Worm (Caenorhabditis elegans): ENCODE measurements around the gene F56D2.5.

DNA sequence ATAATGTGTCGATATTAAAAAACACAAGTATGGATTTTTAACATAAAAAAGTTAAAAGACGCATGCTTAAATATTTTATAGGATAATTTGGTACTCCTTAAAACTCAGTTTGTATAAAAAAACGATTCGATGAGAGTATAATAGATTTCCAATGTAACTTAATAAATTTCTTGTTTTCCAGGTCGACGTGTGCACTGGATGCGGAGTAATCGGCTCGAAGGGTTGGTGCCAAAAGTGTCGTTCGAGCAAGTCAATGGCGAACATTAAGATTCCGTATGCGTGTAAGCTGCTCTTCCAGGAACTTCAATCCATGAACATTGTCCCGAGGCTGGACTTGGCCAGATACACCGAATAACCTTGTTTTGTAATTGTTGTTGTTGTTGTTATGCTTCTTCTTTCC is 16.9 kb downstream of the F56D2.5 start:
- TF ChIP-seq hmbx-1 (tag; optimal IDR thresholded peaks at IDR 0.05), result no peak
- TF ChIP-seq tbx-37 (GFP tag; conservative IDR thresholded peaks at IDR 0.05), result no peak

Data from whole organism, early embryonic.